Fruit fly (Drosophila melanogaster): ENCODE data around the gene CG34112.
A peak's percentile ranks its signal among the peaks of the same experiment; 100 is the strongest.

Gene CG34112

DNA sequence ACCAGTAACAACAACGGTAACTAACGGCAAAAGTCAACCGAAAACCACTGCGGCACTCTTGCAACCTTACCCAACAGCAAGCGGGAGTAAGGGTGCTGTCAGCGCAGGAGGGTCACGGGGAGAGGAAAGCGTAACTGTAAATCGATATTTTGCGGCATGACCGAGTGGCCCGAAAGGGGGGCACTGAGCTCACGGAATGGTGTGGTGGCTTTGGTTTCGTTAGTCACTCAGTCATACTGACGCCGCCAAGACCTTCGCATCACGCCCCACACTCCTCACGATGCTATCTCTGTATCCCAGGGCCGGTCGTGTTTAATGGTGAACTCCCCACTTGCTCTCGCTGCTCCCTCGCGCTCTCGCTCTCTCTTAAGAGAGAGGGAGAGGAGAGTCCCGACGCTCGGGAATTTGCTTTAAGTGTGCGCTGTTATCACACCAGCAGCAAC is 33.4 kb downstream of the CG34112 start (continued):
- peak; percentile 33 for TF ChIP-seq CG13894 (tag; optimal IDR thresholded peaks at IDR 0.05)
- no peak for TF ChIP-seq MBD-R2 (GFP tag; IDR thresholded peaks at IDR 0.05)
- no peak for TF ChIP-seq CG4404 (GFP tag; IDR thresholded peaks at IDR 0.05)
- no peak for TF ChIP-seq CG6272 (GFP tag; IDR thresholded peaks at IDR 0.05)
- no peak for TF ChIP-seq CG13775 (GFP tag; optimal IDR thresholded peaks at IDR 0.05)
- peak; percentile 55 for TF ChIP-seq CG6765 (GFP tag; optimal IDR thresholded peaks at IDR 0.05)
- TF ChIP-seq CG13123 (GFP tag; optimal IDR thresholded peaks at IDR 0.05), result no peak
- peak; percentile 10 for TF ChIP-seq NfI (GFP tag; optimal IDR thresholded peaks at IDR 0.05)
- TF ChIP-seq crol (GFP tag; IDR thresholded peaks at IDR 0.05), result peak; percentile 91
- peak; percentile 38; the same call in 1 of the 2 replicates for TF ChIP-seq rib (GFP tag; IDR thresholded peaks at IDR 0.05)
- TF ChIP-seq Abd-B (GFP tag; optimal IDR thresholded peaks at IDR 0.05), result no peak
- no peak for TF ChIP-seq CG8290 (GFP tag; optimal IDR thresholded peaks at IDR 0.05)
- TF ChIP-seq CG8290 (tag; optimal IDR thresholded peaks at IDR 0.05), result peak in 1 of 2 experiments; percentile 40
- TF ChIP-seq hkb (optimal IDR thresholded peaks at IDR 0.05), result no peak
- peak; percentile 65 for TF ChIP-seq hkb (GFP tag; IDR thresholded peaks at IDR 0.05)
- TF ChIP-seq CG17568 (GFP tag; optimal IDR thresholded peaks at IDR 0.05), result no peak
- TF ChIP-seq CG18476 (GFP tag; optimal IDR thresholded peaks at IDR 0.05), result no peak
- no peak for TF ChIP-seq CG11093 (GFP tag; IDR thresholded peaks at IDR 0.05)
- TF ChIP-seq kay (GFP tag; optimal IDR thresholded peaks at IDR 0.05), result no peak
- no peak for TF ChIP-seq h (optimal IDR thresholded peaks at IDR 0.05)
- TF ChIP-seq pb (GFP tag; optimal IDR thresholded peaks at IDR 0.05), result peak; percentile 10
- TF ChIP-seq fru (optimal IDR thresholded peaks at IDR 0.05), result no peak
- no peak for TF ChIP-seq wek (GFP tag; optimal IDR thresholded peaks at IDR 0.05)
- TF ChIP-seq CG18599 (GFP tag; optimal IDR thresholded peaks at IDR 0.05), result peak; percentile 41
- no peak for TF ChIP-seq Elba2 (GFP tag; optimal IDR thresholded peaks at IDR 0.05)
- TF ChIP-seq CG10543 (GFP tag; optimal IDR thresholded peaks at IDR 0.05), result peak; percentile 72
- no peak for TF ChIP-seq scrt (GFP tag; optimal IDR thresholded peaks at IDR 0.05)
- TF ChIP-seq Hr51 (GFP tag; optimal IDR thresholded peaks at IDR 0.05), result peak in 1 of 2 experiments; percentile 54
- peak in 1 of 2 experiments; percentile 0 for TF ChIP-seq Pdp1 (GFP tag; optimal IDR thresholded peaks at IDR 0.05)
- TF ChIP-seq tap (tag; optimal IDR thresholded peaks at IDR 0.05), result no peak
- TF ChIP-seq pho (GFP tag; optimal IDR thresholded peaks at IDR 0.05), result no peak
- peak; percentile 61 for TF ChIP-seq Fer1 (GFP tag; optimal IDR thresholded peaks at IDR 0.05)
- 0 out of 4 replicates have a peak, but pooled peaks have one; percentile 44 for TF ChIP-seq Dll (GFP tag; IDR thresholded peaks at IDR 0.05; ENCODE audit: partially characterized antibody)
- TF ChIP-seq caup (GFP tag; optimal IDR thresholded peaks at IDR 0.05; ENCODE audit: severe bottlenecking), result peak; percentile 2
- TF ChIP-seq peb (GFP tag; IDR thresholded peaks at IDR 0.05), result no peak
- TF ChIP-seq Adf1 (GFP tag; IDR thresholded peaks at IDR 0.05), result peak; percentile 61; the same call in 1 of the 2 replicates
- no peak for TF ChIP-seq dpn (GFP tag; optimal IDR thresholded peaks at IDR 0.05)
- TF ChIP-seq CG14441 (GFP tag; IDR thresholded peaks at IDR 0.05), result no peak
- TF ChIP-seq lab (GFP tag; optimal IDR thresholded peaks at IDR 0.05), result peak; percentile 50
- no peak for TF ChIP-seq CG9215 (GFP tag; IDR thresholded peaks at IDR 0.05)
- TF ChIP-seq Xrp1 (GFP tag; IDR thresholded peaks at IDR 0.05), result no peak
- peak; percentile 7 for TF ChIP-seq Lhr (GFP tag; optimal IDR thresholded peaks at IDR 0.05)
- TF ChIP-seq Med (GFP tag), result peak; percentile 87
- TF ChIP-seq dm (GFP tag; optimal IDR thresholded peaks at IDR 0.05), result no peak
- no peak for TF ChIP-seq CG6854 (GFP tag; optimal IDR thresholded peaks at IDR 0.05)
- TF ChIP-seq Hmr (GFP tag; optimal IDR thresholded peaks at IDR 0.05), result peak; percentile 55
- no peak for TF ChIP-seq H15 (GFP tag; IDR thresholded peaks at IDR 0.05)
- TF ChIP-seq tup (GFP tag; optimal IDR thresholded peaks at IDR 0.05), result no peak
- peak; percentile 63 for TF ChIP-seq bbx (GFP tag; IDR thresholded peaks at IDR 0.05; ENCODE audit: partially characterized antibody)
- no peak for TF ChIP-seq Hr3 (GFP tag; optimal IDR thresholded peaks at IDR 0.05)
- no peak for TF ChIP-seq ab (GFP tag; optimal IDR thresholded peaks at IDR 0.05)
- peak; percentile 14 for TF ChIP-seq Jarid2 (GFP tag; optimal IDR thresholded peaks at IDR 0.05)
